Worm (Caenorhabditis elegans) whole organism, midembryonic: ENCODE measurements around the gene srd-47.

Experiments used
- cog-1 ChIP-seq: sonication (generic microtip); optimal IDR thresholded peaks from 2 replicates; lab custom pipeline; 2016; ENCODE audit warnings: missing genetic modification characterization, missing compliant biosample characterization
- flt-1 ChIP-seq: fragments of 200-800 bp; sonication (Bioruptor generic); IDR thresholded peaks from 2 replicates; pipeline ENCODE4 v1.3.6; 2022; ENCODE audit warnings: missing genetic modification characterization, missing compliant biosample characterization
- med-1 ChIP-seq: sonication (generic microtip); optimal IDR thresholded peaks from 2 replicates; lab custom pipeline; 2017; ENCODE audit warnings: missing genetic modification characterization, mild to moderate bottlenecking, missing compliant biosample characterization, antibody characterized with exemption, missing genetic modification reagents; ENCODE audit not compliant: insufficient read depth
- ztf-23 ChIP-seq: fragments of 200-800 bp; sonication (Bioruptor generic); IDR thresholded peaks from 2 replicates; pipeline ENCODE4 v1.3.6; 2022; ENCODE audit warnings: missing genetic modification reagents, missing genetic modification characterization, missing compliant biosample characterization
- ztf-29 ChIP-seq: fragments of 200-800 bp; sonication (Bioruptor generic); IDR thresholded peaks from 2 replicates; pipeline ENCODE4 v1.3.6; 2022; ENCODE audit warnings: missing genetic modification reagents, missing genetic modification characterization, missing compliant biosample characterization

DNA sequence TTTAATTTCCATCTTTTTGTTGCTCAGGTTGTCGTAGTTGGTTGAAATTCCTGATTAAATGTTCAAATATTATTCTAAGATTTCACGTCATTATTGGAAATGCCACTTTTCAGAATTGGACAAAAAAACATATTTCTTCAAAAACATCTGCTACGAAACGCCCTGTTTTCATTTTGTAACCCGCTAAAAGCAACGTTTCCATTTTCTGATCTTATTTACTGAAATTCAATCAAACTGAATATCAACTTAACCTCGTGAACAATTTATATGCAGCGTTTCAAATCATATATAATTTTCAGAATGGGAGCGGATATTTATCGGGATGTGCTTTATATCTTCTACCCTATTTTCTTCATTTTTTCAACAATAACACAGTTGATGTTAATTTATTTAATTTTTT, 10.0 kb upstream of the srd-47 start, which contains the start of gene srd-40:
- TF ChIP-seq ztf-29 (GFP tag; lab: Robert Waterston, UW) (no peak), cog-1 (tag; lab: Kevin White, UChicago) (no peak), flt-1 (GFP tag; lab: Robert Waterston, UW) (no peak), ztf-23 (GFP tag; lab: Robert Waterston, UW) (no peak), med-1 (GFP tag; lab: Kevin White, UChicago) (no peak)
